Fruit fly (Drosophila melanogaster) S2 (cell line): Measurements from ENCODE around the gene CG32071.

Experiments
- CG8478 ChIP-seq: fragments of >200 bp; optimal IDR thresholded peaks from 2 replicates; lab custom pipeline; 2018
- CTCF ChIP-seq, 2 experiments: fragments of >200 bp; optimal IDR thresholded peaks; 2 replicates each; lab custom pipeline; 2018

DNA sequence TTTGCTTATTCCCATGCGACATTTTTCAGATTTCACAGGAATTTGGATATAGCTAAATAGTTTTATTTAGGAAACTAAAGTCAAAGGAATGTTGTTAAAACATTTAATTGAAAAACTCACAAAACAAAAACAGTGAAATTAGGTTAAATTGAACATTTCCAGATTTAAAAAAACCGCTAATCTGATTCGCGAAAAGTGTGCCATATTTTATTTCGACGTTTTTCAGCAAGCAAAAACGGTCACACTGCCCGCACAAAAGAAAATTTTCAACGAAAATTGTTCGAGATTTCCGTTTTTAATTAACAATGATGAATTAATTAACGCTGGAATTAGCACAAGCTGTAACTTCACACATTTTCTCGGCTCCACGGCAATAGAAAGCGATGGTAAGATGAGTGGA, 5.8 kb upstream of the CG32071 start, which contains the start of the genes CG34012 and emei:
- TF ChIP-seq CTCF (optimal IDR thresholded peaks at IDR 0.05; lab: Kevin White, UChicago), result no peak
- no peak for TF ChIP-seq CG8478 (lab: Kevin White, UChicago)
